Worm (Caenorhabditis elegans): ENCODE results near the gene clec-265.

DNA sequence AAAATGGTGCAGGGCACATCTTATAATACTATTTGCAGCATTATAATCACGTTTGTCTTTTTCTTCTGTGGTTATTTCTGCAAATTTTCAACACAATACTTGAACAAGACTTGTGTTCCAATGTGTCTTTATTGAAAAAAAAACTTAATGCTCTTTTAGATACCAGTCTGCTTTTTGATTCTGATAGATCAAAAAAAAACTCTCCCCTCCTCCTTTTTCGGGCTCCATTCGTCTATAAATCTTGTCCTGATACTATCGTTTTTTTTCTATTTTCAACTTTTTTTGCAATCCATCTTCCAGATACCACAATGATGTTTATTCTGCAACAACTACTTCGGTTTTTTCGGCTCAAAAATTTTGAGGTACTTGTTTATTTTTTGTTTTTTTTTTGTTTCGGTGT is 49.2 kb downstream of the clec-265 start, which contains the start of gene twk-16:
- TF ChIP-seq pha-4 (tag; optimal IDR thresholded peaks at IDR 0.05), result no peak
- TF ChIP-seq hlh-6 (tag; optimal IDR thresholded peaks at IDR 0.05), result no peak
- TF ChIP-seq fkh-10 (GFP tag; optimal IDR thresholded peaks at IDR 0.05), result no peak

All from whole organism, late embryonic.